Worm (Caenorhabditis elegans): ENCODE data around the gene C08F11.17.

The C08F11.17 gene

ce11 chrIV:13682733-13683132 lies 32.6 kb upstream of the C08F11.17 start:
- TF ChIP-seq unc-30 (tag; optimal IDR thresholded peaks at IDR 0.05), result no peak
- no peak for TF ChIP-seq zip-4 (GFP tag; optimal IDR thresholded peaks at IDR 0.05)
- peak in 1 of 2 experiments; percentile 29 for TF ChIP-seq egl-27 (tag; optimal IDR thresholded peaks at IDR 0.05)
- TF ChIP-seq pax-3 (tag; optimal IDR thresholded peaks at IDR 0.05), result no peak
- no peak for TF ChIP-seq lin-13 (GFP tag; optimal IDR thresholded peaks at IDR 0.05)
- TF ChIP-seq nhr-28 (tag; optimal IDR thresholded peaks at IDR 0.05), result no peak
- no peak for TF ChIP-seq efl-3 (GFP tag; optimal IDR thresholded peaks at IDR 0.05)
- TF ChIP-seq nhr-12 (tag; optimal IDR thresholded peaks at IDR 0.05), result no peak
- no peak for TF ChIP-seq snpc-4 (tag; optimal IDR thresholded peaks at IDR 0.05)
- no peak for TF ChIP-seq fos-1 (tag; optimal IDR thresholded peaks at IDR 0.05)
- no peak for TF ChIP-seq aly-2 (tag; optimal IDR thresholded peaks at IDR 0.05)
- no peak for TF ChIP-seq sox-4 (tag; optimal IDR thresholded peaks at IDR 0.05)
- TF ChIP-seq swsn-7 (tag; optimal IDR thresholded peaks at IDR 0.05), result no peak
- no peak for TF ChIP-seq C16A3.4 (tag; optimal IDR thresholded peaks at IDR 0.05)
- no peak for TF ChIP-seq ztf-4 (tag; optimal IDR thresholded peaks at IDR 0.05)
- TF ChIP-seq tbx-2 (tag; optimal IDR thresholded peaks at IDR 0.05), result peak; percentile 73
- no peak for TF ChIP-seq jun-1 (tag; optimal IDR thresholded peaks at IDR 0.05)
- TF ChIP-seq rnt-1 (tag; optimal IDR thresholded peaks at IDR 0.05), result no peak
- no peak for TF ChIP-seq nhr-77 (tag; optimal IDR thresholded peaks at IDR 0.05)
- no peak for TF ChIP-seq zag-1 (tag; optimal IDR thresholded peaks at IDR 0.05)
- TF ChIP-seq nhr-47 (tag; optimal IDR thresholded peaks at IDR 0.05), result no peak
- no peak for TF ChIP-seq ceh-88 (GFP tag; IDR thresholded peaks at IDR 0.05)
- TF ChIP-seq ama-1 (optimal IDR thresholded peaks at IDR 0.05), result no peak
- TF ChIP-seq nhr-76 (tag; optimal IDR thresholded peaks at IDR 0.05), result no peak
- peak; percentile 85 for TF ChIP-seq blmp-1 (tag; optimal IDR thresholded peaks at IDR 0.05)
- TF ChIP-seq fkh-4 (tag; optimal IDR thresholded peaks at IDR 0.05; ENCODE audit: borderline replicate concordance), result no peak
- TF ChIP-seq fkh-8 (tag; optimal IDR thresholded peaks at IDR 0.05), result no peak
- TF ChIP-seq unc-62 (GFP tag; optimal IDR thresholded peaks at IDR 0.05), result no peak
- TF ChIP-seq lin-14 (GFP tag; optimal IDR thresholded peaks at IDR 0.05), result no peak
- no peak for TF ChIP-seq nhr-11 (tag; optimal IDR thresholded peaks at IDR 0.05)
- TF ChIP-seq xbp-1 (tag; optimal IDR thresholded peaks at IDR 0.05), result no peak
- no peak for TF ChIP-seq tlp-1 (tag; optimal IDR thresholded peaks at IDR 0.05)
- no peak for TF ChIP-seq sptf-1 (tag; optimal IDR thresholded peaks at IDR 0.05)
- TF ChIP-seq irx-1 (tag; optimal IDR thresholded peaks at IDR 0.05), result peak; percentile 62
- no peak for TF ChIP-seq hlh-4 (tag; optimal IDR thresholded peaks at IDR 0.05)
- TF ChIP-seq egl-13 (tag; optimal IDR thresholded peaks at IDR 0.05), result no peak
- no peak for TF ChIP-seq ets-5 (GFP tag; IDR thresholded peaks at IDR 0.05)
- no peak for TF ChIP-seq elt-2 (tag; optimal IDR thresholded peaks at IDR 0.05)
- no peak for TF ChIP-seq unc-98 (GFP tag; IDR thresholded peaks at IDR 0.05)
- TF ChIP-seq nhr-71 (tag; optimal IDR thresholded peaks at IDR 0.05), result peak; percentile 67
- no peak for TF ChIP-seq Y116A8C.19 (tag; optimal IDR thresholded peaks at IDR 0.05; ENCODE audit: borderline replicate concordance)
- no peak for TF ChIP-seq skn-1 (tag; optimal IDR thresholded peaks at IDR 0.05)
- no peak for TF ChIP-seq fkh-10 (GFP tag; optimal IDR thresholded peaks at IDR 0.05)
- TF ChIP-seq snu-23 (GFP tag; optimal IDR thresholded peaks at IDR 0.05), result no peak
- TF ChIP-seq nhr-85 (tag), result peak; percentile 95
- peak; percentile 30 for TF ChIP-seq nhr-19 (GFP tag; conservative IDR thresholded peaks at IDR 0.05)
- TF ChIP-seq ceh-90 (tag; optimal IDR thresholded peaks at IDR 0.05), result no peak
- TF ChIP-seq nhr-84 (tag; optimal IDR thresholded peaks at IDR 0.05), result no peak
- peak in 5 of 6 experiments; percentile 54 to 98 (median 70) for TF ChIP-seq elt-3 (tag; optimal IDR thresholded peaks at IDR 0.05)
- TF ChIP-seq sup-37 (GFP tag; optimal IDR thresholded peaks at IDR 0.05), result no peak
- TF ChIP-seq ceh-63 (GFP tag; optimal IDR thresholded peaks at IDR 0.05), result no peak
- no peak for TF ChIP-seq lin-35 (GFP tag; optimal IDR thresholded peaks at IDR 0.05)
- no peak for TF ChIP-seq aha-1 (tag; optimal IDR thresholded peaks at IDR 0.05)
- TF ChIP-seq vab-15 (tag; optimal IDR thresholded peaks at IDR 0.05), result peak; percentile 93
- TF ChIP-seq pqm-1 (tag; optimal IDR thresholded peaks at IDR 0.05), result no peak
- no peak for TF ChIP-seq mdl-1 (tag; optimal IDR thresholded peaks at IDR 0.05)
